Comparison of ENCODE assay signal across 4 worm cellular contexts in genomic region chrIV:13390770-13391169, ce11.
TF ChIP-seq lines count a peak whose summit lies in the region.

No protein-coding gene starts in this region.

TF ChIP-seq in whole organism, L1 larva, 84 proteins besides CTCF, POLR2A, EP300 and RAD21:
- no peak for TF ChIP-seq ceh-8 (GFP tag; optimal IDR thresholded peaks at IDR 0.05; lab: Kevin White, UChicago)
- peak; percentile 0 for TF ChIP-seq nhr-47 (tag; optimal IDR thresholded peaks at IDR 0.05; lab: Kevin White, UChicago)

TF ChIP-seq in whole organism, L2 larva, 48 proteins besides CTCF, POLR2A, EP300 and RAD21:
- TF ChIP-seq F13H6.1 (tag; optimal IDR thresholded peaks at IDR 0.05; lab: Kevin White, UChicago) (no peak), skn-1 (tag; optimal IDR thresholded peaks at IDR 0.05; lab: Kevin White, UChicago) (no peak), egl-27 (tag; optimal IDR thresholded peaks at IDR 0.05; lab: Kevin White, UChicago) (no peak), nhr-129 (tag; optimal IDR thresholded peaks at IDR 0.05; lab: Kevin White, UChicago) (peak; percentile 8), nhr-11 (tag; optimal IDR thresholded peaks at IDR 0.05; lab: Kevin White, UChicago) (no peak), ceh-82 (tag; optimal IDR thresholded peaks at IDR 0.05; lab: Kevin White, UChicago) (no peak), ztf-11 (tag; optimal IDR thresholded peaks at IDR 0.05; lab: Kevin White, UChicago) (no peak), nhr-12 (tag; optimal IDR thresholded peaks at IDR 0.05; lab: Kevin White, UChicago) (no peak), ceh-16 (tag; optimal IDR thresholded peaks at IDR 0.05; lab: Kevin White, UChicago) (no peak)

TF ChIP-seq in whole organism, L4 larva, 104 proteins besides CTCF, POLR2A, EP300 and RAD21:
- peak; percentile 35 for TF ChIP-seq gei-8 (GFP tag; optimal IDR thresholded peaks at IDR 0.05; lab: Kevin White, UChicago)
- TF ChIP-seq unc-62 (GFP tag; optimal IDR thresholded peaks at IDR 0.05 in 1 of 2; lab: Kevin White, UChicago), result peak in 1 of 2 experiments; percentile 91
- no peak for TF ChIP-seq unc-62 (tag; optimal IDR thresholded peaks at IDR 0.05; lab: Kevin White, UChicago)
- TF ChIP-seq aha-1 (tag; lab: Kevin White, UChicago), result peak; percentile 84
- 0 out of 2 replicates have a peak, but pooled peaks have one; percentile 12 for TF ChIP-seq ctbp-1 (GFP tag; IDR thresholded peaks at IDR 0.05; lab: Robert Waterston, UW)
- no peak for TF ChIP-seq daf-16 (GFP tag; optimal IDR thresholded peaks at IDR 0.05; lab: Kevin White, UChicago)
- no peak for TF ChIP-seq daf-16 (tag; optimal IDR thresholded peaks at IDR 0.05; lab: Kevin White, UChicago)
- no peak for TF ChIP-seq nhr-41 (GFP tag; IDR thresholded peaks at IDR 0.05; lab: Robert Waterston, UW)

TF ChIP-seq in whole organism, young adult, 124 proteins besides CTCF, POLR2A, EP300 and RAD21:
- peak; percentile 52 for TF ChIP-seq repo-1 (tag; optimal IDR thresholded peaks at IDR 0.05; lab: Kevin White, UChicago)
- TF ChIP-seq ccch-3 (GFP tag; optimal IDR thresholded peaks at IDR 0.05; lab: Kevin White, UChicago), result no peak
